Worm (Caenorhabditis elegans): ENCODE data around the gene dhs-29.

- no peak for TF ChIP-seq dmd-9 (GFP tag; IDR thresholded peaks at IDR 0.05)
- TF ChIP-seq T20F7.1 (GFP tag; optimal IDR thresholded peaks at IDR 0.05): no peak
- TF ChIP-seq nhr-10 (tag; optimal IDR thresholded peaks at IDR 0.05): no peak
- TF ChIP-seq fos-1 (tag; optimal IDR thresholded peaks at IDR 0.05): no peak
These were observed 28.7 kb downstream of the dhs-29 start for ce11 chrX:7636037-7636436.
